Fruit fly (Drosophila melanogaster) whole organism, wandering third instar larva: Measurements from ENCODE around the gene THG.

Experiments used
- Abd-B ChIP-seq: fragments of >200 bp; optimal IDR thresholded peaks from 2 replicates; lab custom pipeline; 2017; ENCODE audit warnings: missing biosample characterization, missing genetic modification characterization
- Hnf4 ChIP-seq: fragments of 200-800 bp; sonication (Bioruptor generic); optimal IDR thresholded peaks from 2 replicates; lab custom pipeline; 2016; ENCODE audit warnings: missing biosample characterization, mild to moderate bottlenecking, missing genetic modification characterization
- Myc ChIP-seq: fragments of >200 bp; optimal IDR thresholded peaks from 2 replicates; lab custom pipeline; 2017
- OdsH ChIP-seq: fragments of 200-800 bp; sonication (Bioruptor generic); optimal IDR thresholded peaks from 2 replicates; lab custom pipeline; 2016; ENCODE audit warnings: missing biosample characterization, mild to moderate bottlenecking, missing genetic modification characterization
- br ChIP-seq: fragments of 200-800 bp; sonication (Bioruptor generic); optimal IDR thresholded peaks from 2 replicates; lab custom pipeline; 2016; ENCODE audit warnings: missing biosample characterization, missing genetic modification characterization
- brk ChIP-seq: fragments of 200-800 bp; sonication (Bioruptor generic); optimal IDR thresholded peaks from 2 replicates; lab custom pipeline; 2016; ENCODE audit warnings: missing biosample characterization, mild to moderate bottlenecking, missing genetic modification characterization
- ey ChIP-seq: fragments of 200-800 bp; sonication (Bioruptor generic); optimal IDR thresholded peaks from 2 replicates; lab custom pipeline; 2016; ENCODE audit warnings: missing biosample characterization, missing genetic modification characterization
- fru ChIP-seq: fragments of 200-800 bp; sonication (Bioruptor generic); optimal IDR thresholded peaks from 3 replicates; lab custom pipeline; 2016; ENCODE audit warnings: missing biosample characterization, mild to moderate bottlenecking, missing genetic modification characterization
- lola ChIP-seq: fragments of >200 bp; optimal IDR thresholded peaks from 2 replicates; lab custom pipeline; 2017; ENCODE audit warnings: missing biosample characterization, missing genetic modification characterization
- psq ChIP-seq: fragments of 200-800 bp; sonication (Bioruptor generic); optimal IDR thresholded peaks from 3 replicates; lab custom pipeline; 2017; ENCODE audit warnings: missing biosample characterization, mild to moderate bottlenecking, missing genetic modification characterization, moderate library complexity
- usp ChIP-seq: fragments of >200 bp; optimal IDR thresholded peaks from 2 replicates; lab custom pipeline; 2017; ENCODE audit warnings: missing biosample characterization, missing genetic modification characterization

- TF ChIP-seq br (GFP tag; lab: Kevin White, UChicago): no peak
- no peak for TF ChIP-seq psq
- TF ChIP-seq OdsH (GFP tag; lab: Kevin White, UChicago): no peak
- no peak for TF ChIP-seq brk (GFP tag; lab: Kevin White, UChicago)
- TF ChIP-seq lola (GFP tag; lab: Kevin White, UChicago): no peak
- no peak for TF ChIP-seq Hnf4 (GFP tag; lab: Kevin White, UChicago)
- TF ChIP-seq usp (GFP tag; lab: Kevin White, UChicago): no peak
- no peak for TF ChIP-seq Abd-B (GFP tag; lab: Kevin White, UChicago)
- no peak for TF ChIP-seq Myc (lab: Kevin White, UChicago)
- TF ChIP-seq fru (GFP tag; lab: Kevin White, UChicago): no peak
- no peak for TF ChIP-seq ey
Observed at dm6 chr2L:15043718-15044117, 34.2 kb upstream of the THG start.
